Worm (Caenorhabditis elegans): ENCODE data around the gene lin-42.
A peak's percentile ranks its signal among the peaks of the same experiment; 100 is the strongest.

lin-42 gene

ce11 chrII:1246855-1247259 lies 5.3 kb downstream of the lin-42 start (continued):
- TF ChIP-seq ceh-63 (GFP tag; optimal IDR thresholded peaks at IDR 0.05) (no peak), pag-3 (tag; optimal IDR thresholded peaks at IDR 0.05; ENCODE audit: borderline replicate concordance, insufficient read depth) (no peak), C34B4.2 (tag; optimal IDR thresholded peaks at IDR 0.05) (no peak), isw-1 (GFP tag; IDR thresholded peaks at IDR 0.05) (peak; percentile 44), nhr-84 (tag; optimal IDR thresholded peaks at IDR 0.05) (no peak), blmp-1 (tag; optimal IDR thresholded peaks at IDR 0.05) (peak; percentile 85), C04F5.9 (tag; optimal IDR thresholded peaks at IDR 0.05) (peak; percentile 34), Y116A8C.19 (tag; optimal IDR thresholded peaks at IDR 0.05; ENCODE audit: borderline replicate concordance) (no peak), ceh-90 (tag; optimal IDR thresholded peaks at IDR 0.05) (no peak), aly-2 (tag; optimal IDR thresholded peaks at IDR 0.05) (no peak), swsn-7 (tag; optimal IDR thresholded peaks at IDR 0.05) (peak; percentile 69), egl-27 (tag; optimal IDR thresholded peaks at IDR 0.05) (peak; percentile 19 to 64), egl-13 (tag; optimal IDR thresholded peaks at IDR 0.05) (peak; percentile 45), jun-1 (tag; optimal IDR thresholded peaks at IDR 0.05) (peak; percentile 83), mab-9 (GFP tag; IDR thresholded peaks at IDR 0.05) (no peak), mef-2 (tag; optimal IDR thresholded peaks at IDR 0.05) (no peak), alr-1 (tag; optimal IDR thresholded peaks at IDR 0.05; ENCODE audit: borderline replicate concordance) (no peak), sup-37 (GFP tag; optimal IDR thresholded peaks at IDR 0.05) (peak; percentile 11), hlh-4 (tag; optimal IDR thresholded peaks at IDR 0.05) (no peak), mdl-1 (tag; optimal IDR thresholded peaks at IDR 0.05) (peak in 1 of 2 experiments; percentile 74), elt-3 (tag; optimal IDR thresholded peaks at IDR 0.05) (no peak), unc-86 (tag; optimal IDR thresholded peaks at IDR 0.05) (peak; percentile 70), ztf-4 (tag; optimal IDR thresholded peaks at IDR 0.05) (peak; percentile 91), nhr-47 (tag; optimal IDR thresholded peaks at IDR 0.05) (peak; percentile 82), nhr-85 (tag) (peak; percentile 94), ces-1 (GFP tag; optimal IDR thresholded peaks at IDR 0.05) (no peak), fos-1 (tag; optimal IDR thresholded peaks at IDR 0.05) (peak; percentile 29), efl-3 (GFP tag; optimal IDR thresholded peaks at IDR 0.05) (no peak), zag-1 (tag; optimal IDR thresholded peaks at IDR 0.05) (no peak), elt-2 (tag; optimal IDR thresholded peaks at IDR 0.05) (peak; percentile 79), aha-1 (tag; optimal IDR thresholded peaks at IDR 0.05) (no peak), unc-98 (GFP tag; IDR thresholded peaks at IDR 0.05) (no peak), ceh-88 (GFP tag; IDR thresholded peaks at IDR 0.05) (no peak), nhr-12 (tag; optimal IDR thresholded peaks at IDR 0.05) (no peak), lin-39 (tag; optimal IDR thresholded peaks at IDR 0.05) (no peak), lsy-2 (tag; optimal IDR thresholded peaks at IDR 0.05) (peak; percentile 58 to 59), C16A3.4 (tag; optimal IDR thresholded peaks at IDR 0.05) (no peak), nhr-19 (GFP tag; conservative IDR thresholded peaks at IDR 0.05) (peak; percentile 59), ztf-11 (tag; optimal IDR thresholded peaks at IDR 0.05) (peak in 1 of 2 experiments; percentile 57), skn-1 (tag; optimal IDR thresholded peaks at IDR 0.05) (peak; percentile 55), fkh-10 (GFP tag; optimal IDR thresholded peaks at IDR 0.05) (peak; percentile 46), xbp-1 (tag; optimal IDR thresholded peaks at IDR 0.05) (peak; percentile 41), ets-5 (GFP tag; IDR thresholded peaks at IDR 0.05) (no peak), ceh-82 (tag; optimal IDR thresholded peaks at IDR 0.05) (peak in 2 of 3 experiments; percentile 67 to 74), snu-23 (GFP tag; optimal IDR thresholded peaks at IDR 0.05) (peak; percentile 73), fkh-4 (tag; optimal IDR thresholded peaks at IDR 0.05; ENCODE audit: borderline replicate concordance) (no peak), hpl-2 (GFP tag; optimal IDR thresholded peaks at IDR 0.05) (no peak), nhr-77 (tag; optimal IDR thresholded peaks at IDR 0.05) (no peak), lin-13 (GFP tag; optimal IDR thresholded peaks at IDR 0.05) (no peak), lin-14 (GFP tag; optimal IDR thresholded peaks at IDR 0.05) (peak; percentile 91), nhr-237 (tag; optimal IDR thresholded peaks at IDR 0.05) (no peak), nhr-71 (tag; optimal IDR thresholded peaks at IDR 0.05) (peak; percentile 84), ama-1 (optimal IDR thresholded peaks at IDR 0.05) (no peak), ceh-8 (GFP tag; optimal IDR thresholded peaks at IDR 0.05) (peak; percentile 38)
